Fruit fly (Drosophila melanogaster): Measurements from ENCODE around the gene spir.

Gene spir

dm6 chr2L:20310751-20311387 is at the start of gene spir:
Gene spir, plus strand, starts transcription at chr2L:20311219.
- TF ChIP-seq CG8478 (optimal IDR thresholded peaks at IDR 0.05) (no peak), CTCF (optimal IDR thresholded peaks at IDR 0.05) (no peak)

- TF ChIP-seq CTCF (optimal IDR thresholded peaks at IDR 0.05) (no peak), CG8478 (optimal IDR thresholded peaks at IDR 0.05) (no peak)
These were observed 48.0 kb upstream of the spir start for dm6 chr2L:20263050-20263449.

dm6 chr2L:20264324-20264567 is 46.8 kb upstream of the spir start, which contains the start of gene CG17570:
Gene CG17570, minus strand, starts transcription at chr2L:20264424.
- TF ChIP-seq CG8478 (optimal IDR thresholded peaks at IDR 0.05): no peak
- TF ChIP-seq CTCF (optimal IDR thresholded peaks at IDR 0.05): no peak

dm6 chr2L:20264568-20265547 is 46.2 kb upstream of the spir start:
- TF ChIP-seq CTCF (optimal IDR thresholded peaks at IDR 0.05) (no peak), CG8478 (optimal IDR thresholded peaks at IDR 0.05) (no peak)

dm6 chr2L:20267181-20267580 is 43.8 kb upstream of the spir start:
- TF ChIP-seq CTCF (optimal IDR thresholded peaks at IDR 0.05): no peak
- no peak for TF ChIP-seq CG8478 (optimal IDR thresholded peaks at IDR 0.05)

- TF ChIP-seq CTCF (optimal IDR thresholded peaks at IDR 0.05) (peak; percentile 23 to 49), CG8478 (optimal IDR thresholded peaks at IDR 0.05) (no peak)
These were observed 23.8 kb upstream of the spir start for dm6 chr2L:20287189-20287588.

dm6 chr2L:20290665-20291064 is 20.4 kb upstream of the spir start:
- no peak for TF ChIP-seq CG8478 (optimal IDR thresholded peaks at IDR 0.05)
- TF ChIP-seq CTCF (optimal IDR thresholded peaks at IDR 0.05): peak in 1 of 2 experiments; percentile 6

- no peak for TF ChIP-seq CG8478 (optimal IDR thresholded peaks at IDR 0.05)
- peak; percentile 92 to 94 for TF ChIP-seq CTCF (optimal IDR thresholded peaks at IDR 0.05)
These were observed 17.1 kb upstream of the spir start for dm6 chr2L:20293940-20294339.

- no peak for TF ChIP-seq CG8478 (optimal IDR thresholded peaks at IDR 0.05)
- no peak for TF ChIP-seq CTCF (optimal IDR thresholded peaks at IDR 0.05)
These were observed 16.6 kb upstream of the spir start, which contains the start of gene CG12617 for dm6 chr2L:20294393-20294792. Gene CG12617, plus strand, starts transcription at chr2L:20294693.

dm6 chr2L:20295860-20296259 is 15.2 kb upstream of the spir start:
- no peak for TF ChIP-seq CTCF (optimal IDR thresholded peaks at IDR 0.05)
- no peak for TF ChIP-seq CG8478 (optimal IDR thresholded peaks at IDR 0.05)

dm6 chr2L:20296946-20297345 is 14.1 kb upstream of the spir start:
- no peak for TF ChIP-seq CG8478 (optimal IDR thresholded peaks at IDR 0.05)
- TF ChIP-seq CTCF (optimal IDR thresholded peaks at IDR 0.05): no peak

dm6 chr2L:20313117-20313645 is 2.2 kb downstream of the spir start:
- no peak for TF ChIP-seq CTCF (optimal IDR thresholded peaks at IDR 0.05)
- no peak for TF ChIP-seq CG8478 (optimal IDR thresholded peaks at IDR 0.05)

- TF ChIP-seq CG8478 (optimal IDR thresholded peaks at IDR 0.05): no peak
- no peak for TF ChIP-seq CTCF (optimal IDR thresholded peaks at IDR 0.05)
These were observed 3.8 kb downstream of the spir start for dm6 chr2L:20314693-20315268.

dm6 chr2L:20321207-20321773 is 10.3 kb downstream of the spir start:
- TF ChIP-seq CTCF (optimal IDR thresholded peaks at IDR 0.05) (no peak), CG8478 (optimal IDR thresholded peaks at IDR 0.05) (no peak)

- TF ChIP-seq CG8478 (optimal IDR thresholded peaks at IDR 0.05) (no peak), CTCF (optimal IDR thresholded peaks at IDR 0.05) (no peak)
These were observed 11.1 kb downstream of the spir start for dm6 chr2L:20322013-20322638.

Measured in S2 (cell line).